Fruit fly (Drosophila melanogaster): Measurements from ENCODE around the gene CG4496.
A peak's percentile ranks its signal among the peaks of the same experiment; 100 is the strongest.

DNA sequence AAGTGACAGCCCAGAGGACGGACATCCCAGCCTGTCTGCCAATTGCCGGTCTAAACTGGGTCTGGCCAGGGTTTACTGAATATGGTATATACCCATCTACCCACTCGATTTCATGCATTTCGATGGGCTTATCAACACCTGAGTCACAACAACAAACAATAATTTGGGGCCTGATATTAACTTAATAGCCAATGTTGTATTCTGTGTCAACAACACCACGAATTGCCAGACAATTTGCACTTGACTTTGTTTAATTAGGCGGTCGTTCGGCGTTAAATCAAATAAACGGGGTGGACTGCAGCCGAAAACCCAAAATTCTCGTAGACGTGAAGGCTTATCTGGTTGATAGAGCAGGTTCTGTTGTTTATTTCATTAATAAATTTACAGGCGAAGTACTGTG, 49.5 kb upstream of the CG4496 start:
- no peak for TF ChIP-seq dsx (GFP tag; optimal IDR thresholded peaks at IDR 0.05; ENCODE audit: poor library complexity, severe bottlenecking)
- TF ChIP-seq Hr38 (GFP tag; optimal IDR thresholded peaks at IDR 0.05) = no peak
- TF ChIP-seq esn (GFP tag; optimal IDR thresholded peaks at IDR 0.05) = peak; percentile 9
- no peak for TF ChIP-seq CG10631 (GFP tag; optimal IDR thresholded peaks at IDR 0.05)
- no peak for TF ChIP-seq Sox15 (GFP tag; optimal IDR thresholded peaks at IDR 0.05)
- no peak for TF ChIP-seq OdsH (GFP tag; optimal IDR thresholded peaks at IDR 0.05)
- TF ChIP-seq CG9139 (GFP tag; optimal IDR thresholded peaks at IDR 0.05) = no peak
- TF ChIP-seq svp (GFP tag) = peak; percentile 55
- TF ChIP-seq CG16779 (tag; optimal IDR thresholded peaks at IDR 0.05) = no peak
- no peak for TF ChIP-seq achi (GFP tag; optimal IDR thresholded peaks at IDR 0.05)
- TF ChIP-seq CG15336 (GFP tag; IDR thresholded peaks at IDR 0.05) = no peak
- no peak for TF ChIP-seq Hr39 (GFP tag; optimal IDR thresholded peaks at IDR 0.05)
- no peak for TF ChIP-seq acj6 (GFP tag; optimal IDR thresholded peaks at IDR 0.05)
